Worm (Caenorhabditis elegans): ENCODE measurements around the gene T09F5.1.

T09F5.1 gene

ce11 chrV:15187083-15188057, 38.5 kb downstream of the T09F5.1 start, which contains the start of the genes cyn-7 and bath-36 (continued):
- TF ChIP-seq snpc-4 (tag; optimal IDR thresholded peaks at IDR 0.05), result no peak
- TF ChIP-seq bed-3 (GFP tag; optimal IDR thresholded peaks at IDR 0.05), result no peak
- no peak for TF ChIP-seq flh-1 (GFP tag; optimal IDR thresholded peaks at IDR 0.05)
- peak; percentile 77 for TF ChIP-seq lin-13 (tag; optimal IDR thresholded peaks at IDR 0.05)
- TF ChIP-seq zip-8 (tag; optimal IDR thresholded peaks at IDR 0.05), result no peak
- no peak for TF ChIP-seq nhr-2 (tag; optimal IDR thresholded peaks at IDR 0.05)
- TF ChIP-seq sptf-1 (tag; optimal IDR thresholded peaks at IDR 0.05), result peak; percentile 7

ce11 chrV:15189567-15189966, 40.7 kb downstream of the T09F5.1 start, which contains the start of gene cyn-3:
cyn-3 (plus strand) TSS chrV:15189927.
- peak; percentile 26 for TF ChIP-seq ceh-39 (tag; optimal IDR thresholded peaks at IDR 0.05)
- TF ChIP-seq nhr-237 (tag; optimal IDR thresholded peaks at IDR 0.05), result peak; percentile 71
- peak; percentile 77 for TF ChIP-seq pha-4 (tag; optimal IDR thresholded peaks at IDR 0.05)
- TF ChIP-seq lin-13 (tag; optimal IDR thresholded peaks at IDR 0.05), result peak; percentile 58
- no peak for TF ChIP-seq lin-32 (GFP tag; optimal IDR thresholded peaks at IDR 0.05)
- peak; percentile 18 for TF ChIP-seq hlh-1 (tag; optimal IDR thresholded peaks at IDR 0.05)
- TF ChIP-seq zip-8 (tag; optimal IDR thresholded peaks at IDR 0.05), result no peak
- TF ChIP-seq lsy-2 (tag; optimal IDR thresholded peaks at IDR 0.05), result peak; percentile 83
- TF ChIP-seq bed-3 (GFP tag; optimal IDR thresholded peaks at IDR 0.05), result no peak
- TF ChIP-seq mep-1 (tag; optimal IDR thresholded peaks at IDR 0.05), result peak; percentile 78
- TF ChIP-seq ces-1 (GFP tag; optimal IDR thresholded peaks at IDR 0.05), result peak; percentile 81
- no peak for TF ChIP-seq nhr-28 (tag; optimal IDR thresholded peaks at IDR 0.05)

ce11 chrV:15190903-15191302, 42.0 kb downstream of the T09F5.1 start, which contains the start of gene Y75B12B.11:
Y75B12B.11 (plus strand) TSS chrV:15191296.
- TF ChIP-seq sem-2 (GFP tag; optimal IDR thresholded peaks at IDR 0.05), result peak; percentile 84
- TF ChIP-seq snpc-4 (tag; optimal IDR thresholded peaks at IDR 0.05), result no peak
- TF ChIP-seq ces-1 (GFP tag; optimal IDR thresholded peaks at IDR 0.05), result no peak
- peak; percentile 81 for TF ChIP-seq ham-2 (GFP tag; optimal IDR thresholded peaks at IDR 0.05)
- TF ChIP-seq elt-3 (tag; optimal IDR thresholded peaks at IDR 0.05), result no peak
- no peak for TF ChIP-seq elt-1 (tag; optimal IDR thresholded peaks at IDR 0.05; ENCODE audit: borderline replicate concordance, insufficient read depth)
- peak; percentile 88 for TF ChIP-seq tbx-8 (GFP tag; optimal IDR thresholded peaks at IDR 0.05)
- TF ChIP-seq unc-39 (tag; optimal IDR thresholded peaks at IDR 0.05), result no peak
- peak; percentile 90 for TF ChIP-seq M03D4.4 (tag; optimal IDR thresholded peaks at IDR 0.05)
- peak; percentile 75 for TF ChIP-seq pha-4 (tag; optimal IDR thresholded peaks at IDR 0.05)
- TF ChIP-seq lsy-2 (tag; optimal IDR thresholded peaks at IDR 0.05), result peak; percentile 52
- peak; percentile 93 for TF ChIP-seq mls-2 (tag; optimal IDR thresholded peaks at IDR 0.05)
- TF ChIP-seq blmp-1 (tag; optimal IDR thresholded peaks at IDR 0.05), result no peak
- peak; percentile 94 for TF ChIP-seq cnd-1 (tag; optimal IDR thresholded peaks at IDR 0.05)
- TF ChIP-seq nhr-76 (tag; optimal IDR thresholded peaks at IDR 0.05), result no peak
- no peak for TF ChIP-seq ceh-39 (tag; optimal IDR thresholded peaks at IDR 0.05)
- peak; percentile 28 for TF ChIP-seq hlh-1 (tag; optimal IDR thresholded peaks at IDR 0.05)
- no peak for TF ChIP-seq zip-8 (tag; optimal IDR thresholded peaks at IDR 0.05)
- TF ChIP-seq unc-62 (GFP tag; optimal IDR thresholded peaks at IDR 0.05), result peak; percentile 24
- peak; percentile 83 for TF ChIP-seq lin-32 (GFP tag; optimal IDR thresholded peaks at IDR 0.05)
- no peak for TF ChIP-seq nhr-12 (tag; optimal IDR thresholded peaks at IDR 0.05)
- TF ChIP-seq mab-5 (tag; optimal IDR thresholded peaks at IDR 0.05), result peak; percentile 26
- TF ChIP-seq nhr-28 (tag; optimal IDR thresholded peaks at IDR 0.05), result no peak
- peak; percentile 77 for TF ChIP-seq flh-1 (GFP tag; optimal IDR thresholded peaks at IDR 0.05)
- TF ChIP-seq nhr-2 (tag; optimal IDR thresholded peaks at IDR 0.05), result no peak
- TF ChIP-seq lin-13 (tag; optimal IDR thresholded peaks at IDR 0.05), result peak; percentile 61
- peak; percentile 94 for TF ChIP-seq unc-120 (tag; optimal IDR thresholded peaks at IDR 0.05; ENCODE audit: poor library complexity, severe bottlenecking)
- peak; percentile 93 for TF ChIP-seq ceh-83 (GFP tag; optimal IDR thresholded peaks at IDR 0.05)
- peak; percentile 47 for TF ChIP-seq mep-1 (tag; optimal IDR thresholded peaks at IDR 0.05)
- TF ChIP-seq nhr-237 (tag; optimal IDR thresholded peaks at IDR 0.05), result no peak
- peak; percentile 93 for TF ChIP-seq sptf-1 (tag; optimal IDR thresholded peaks at IDR 0.05)
- peak; percentile 76 for TF ChIP-seq bed-3 (GFP tag; optimal IDR thresholded peaks at IDR 0.05)
- peak; percentile 99 for TF ChIP-seq drap-1 (GFP tag; optimal IDR thresholded peaks at IDR 0.05)
- peak; percentile 1 for TF ChIP-seq ztf-11 (tag; optimal IDR thresholded peaks at IDR 0.05)
- TF ChIP-seq ceh-43 (GFP tag; optimal IDR thresholded peaks at IDR 0.05), result peak; percentile 84
